Fruit fly (Drosophila melanogaster): ENCODE measurements around the gene CG5645.

The CG5645 gene

DNA sequence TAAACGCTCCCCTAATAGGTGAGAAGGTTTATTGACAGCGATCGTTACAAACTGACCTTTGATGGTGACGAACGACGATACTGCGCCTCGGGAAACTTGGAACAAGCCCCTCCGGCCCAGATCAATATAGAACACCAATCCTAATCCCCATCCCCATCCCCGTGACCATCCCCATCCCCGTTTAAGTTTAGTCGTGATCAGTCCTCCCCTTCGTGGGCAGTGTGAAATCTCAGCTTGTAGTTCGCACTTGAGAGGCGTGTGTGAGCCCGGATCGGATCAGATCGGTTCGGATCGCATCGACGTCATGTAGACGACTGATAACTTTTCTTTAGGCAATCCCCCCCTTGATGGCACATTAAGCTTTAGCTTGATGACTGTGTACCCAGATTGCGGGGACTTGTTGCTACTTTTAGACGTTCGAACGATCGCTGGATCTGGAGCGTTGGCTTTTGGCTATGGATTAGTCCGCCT is 48.1 kb upstream of the CG5645 start, which contains the start of gene Miox (continued):
- TF ChIP-seq CG7987 (GFP tag; optimal IDR thresholded peaks at IDR 0.05) (peak; percentile 69), CG34376 (GFP tag; optimal IDR thresholded peaks at IDR 0.05) (peak; percentile 65), CG7745 (tag; optimal IDR thresholded peaks at IDR 0.05) (no peak), zfh1 (GFP tag; IDR thresholded peaks at IDR 0.05) (no peak), CG32767 (GFP tag; IDR thresholded peaks at IDR 0.05) (no peak), CG17385 (GFP tag; optimal IDR thresholded peaks at IDR 0.05) (no peak), CG31224 (GFP tag; IDR thresholded peaks at IDR 0.05) (no peak), Antp (GFP tag; optimal IDR thresholded peaks at IDR 0.05) (no peak), CG9727 (GFP tag; optimal IDR thresholded peaks at IDR 0.05) (no peak), tap (tag; optimal IDR thresholded peaks at IDR 0.05) (no peak), GATAe (GFP tag; conservative IDR thresholded peaks at IDR 0.05) (no peak), Ada2b (GFP tag; IDR thresholded peaks at IDR 0.05) (no peak), CG7556 (GFP tag; optimal IDR thresholded peaks at IDR 0.05) (no peak), sug (tag; optimal IDR thresholded peaks at IDR 0.05) (peak; percentile 75)

DNA sequence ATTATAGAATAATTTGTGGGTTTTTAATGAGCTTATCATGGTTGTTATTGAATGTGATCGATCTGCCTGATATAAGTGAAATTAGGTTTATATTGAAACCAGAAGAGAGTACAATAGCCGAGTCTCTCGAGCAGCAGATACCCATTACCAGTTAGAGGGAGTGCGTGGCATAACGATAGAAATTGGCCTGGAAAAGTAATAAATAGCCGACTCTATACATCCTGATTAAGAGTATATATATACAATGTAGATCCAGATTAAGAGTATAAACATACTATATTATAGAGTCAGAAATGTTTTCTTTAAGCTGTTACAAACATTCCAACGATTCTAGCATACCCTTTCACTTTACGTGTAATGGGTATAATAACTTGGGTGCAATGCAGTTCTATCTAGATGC is 47.5 kb upstream of the CG5645 start:
- TF ChIP-seq row (GFP tag; IDR thresholded peaks at IDR 0.05) (0 out of 3 replicates have a peak, but pooled peaks have one; percentile 19), Ets65A (GFP tag) (peak; percentile 84), sens (GFP tag) (peak; percentile 32), ara (GFP tag; IDR thresholded peaks at IDR 0.05) (no peak), pb (GFP tag; optimal IDR thresholded peaks at IDR 0.05) (no peak), CG17612 (GFP tag; IDR thresholded peaks at IDR 0.05) (no peak), CG8944 (GFP tag; optimal IDR thresholded peaks at IDR 0.05) (no peak), sisA (GFP tag; IDR thresholded peaks at IDR 0.05) (no peak), oc (tag; optimal IDR thresholded peaks at IDR 0.05) (no peak), D19B (GFP tag; optimal IDR thresholded peaks at IDR 0.05) (peak; percentile 61), pan (optimal IDR thresholded peaks at IDR 0.05) (no peak), pan (GFP tag; optimal IDR thresholded peaks at IDR 0.05 in 1 of 2, IDR thresholded peaks at IDR 0.05 in 1 of 2) (peak in 1 of 2 experiments; percentile 30), phol (tag; optimal IDR thresholded peaks at IDR 0.05) (no peak)

DNA sequence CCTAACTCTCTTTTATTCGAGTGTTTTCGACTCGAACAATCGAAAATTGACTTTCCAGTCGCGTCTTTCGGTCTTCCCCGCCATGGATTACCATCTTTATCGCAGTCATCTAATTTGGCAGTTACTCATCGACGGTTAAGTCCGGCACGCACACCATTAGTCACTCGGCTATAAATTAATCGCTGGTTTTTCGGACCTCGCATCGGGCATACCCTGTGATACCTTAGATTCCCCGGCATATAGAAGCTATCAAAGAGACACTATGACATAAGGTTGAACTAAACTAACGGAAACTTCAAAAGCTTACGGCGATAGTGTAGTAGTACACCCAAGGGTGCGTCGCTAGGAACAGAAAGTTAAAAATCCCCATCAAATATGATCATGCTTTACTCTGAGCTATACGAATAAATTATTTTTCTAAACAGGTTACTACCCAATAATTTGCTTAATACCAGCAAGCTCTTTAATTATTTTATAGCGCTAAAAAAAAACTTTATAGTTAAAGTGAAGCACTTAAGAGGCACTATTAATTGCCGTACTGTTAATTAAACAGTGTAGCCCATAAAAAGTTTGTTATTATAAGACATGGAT is 42.4 kb upstream of the CG5645 start:
- TF ChIP-seq CG3407 (GFP tag; optimal IDR thresholded peaks at IDR 0.05): no peak
- TF ChIP-seq Six4 (GFP tag; optimal IDR thresholded peaks at IDR 0.05): no peak
- TF ChIP-seq maf-S (GFP tag; optimal IDR thresholded peaks at IDR 0.05): no peak
- TF ChIP-seq CG3281 (GFP tag; optimal IDR thresholded peaks at IDR 0.05): peak; percentile 46
- TF ChIP-seq trem (tag; optimal IDR thresholded peaks at IDR 0.05): no peak
- TF ChIP-seq Fer1 (GFP tag; optimal IDR thresholded peaks at IDR 0.05): no peak
- TF ChIP-seq pzg (GFP tag; optimal IDR thresholded peaks at IDR 0.05): no peak
- no peak for TF ChIP-seq CG4360 (GFP tag; IDR thresholded peaks at IDR 0.05)
- TF ChIP-seq pnt (GFP tag; optimal IDR thresholded peaks at IDR 0.05): no peak
- TF ChIP-seq bcd (GFP tag; optimal IDR thresholded peaks at IDR 0.05): peak; percentile 13
- peak; percentile 60 for TF ChIP-seq sens (GFP tag)
- no peak for TF ChIP-seq crp (GFP tag; optimal IDR thresholded peaks at IDR 0.05)
- no peak for TF ChIP-seq btn (GFP tag; optimal IDR thresholded peaks at IDR 0.05)
- no peak for TF ChIP-seq nerfin-2 (GFP tag; IDR thresholded peaks at IDR 0.05; ENCODE audit: partially characterized antibody)
- no peak for TF ChIP-seq CG31224 (GFP tag; IDR thresholded peaks at IDR 0.05)
- TF ChIP-seq CG2678 (tag; optimal IDR thresholded peaks at IDR 0.05): peak; percentile 10
- TF ChIP-seq CG14441 (GFP tag; IDR thresholded peaks at IDR 0.05): no peak
- no peak for TF ChIP-seq stwl (tag; optimal IDR thresholded peaks at IDR 0.05)
- TF ChIP-seq CG15269 (tag; optimal IDR thresholded peaks at IDR 0.05): peak; percentile 10
- TF ChIP-seq en (GFP tag; optimal IDR thresholded peaks at IDR 0.05): no peak
- no peak for TF ChIP-seq lab (GFP tag; optimal IDR thresholded peaks at IDR 0.05)
- no peak for TF ChIP-seq CG14710 (tag; optimal IDR thresholded peaks at IDR 0.05)
- TF ChIP-seq klu (GFP tag; IDR thresholded peaks at IDR 0.05): no peak
- peak in 1 of 2 experiments; percentile 23 for TF ChIP-seq Hr51 (GFP tag; optimal IDR thresholded peaks at IDR 0.05)
